Worm (Caenorhabditis elegans) whole organism, L2 larva: ENCODE results near the gene golg-4.

Experiments used
- C34F6.9 ChIP-seq: fragments of 150-350 bp; optimal IDR thresholded peaks from 2 replicates; lab custom pipeline; 2014; ENCODE audit warnings: missing biosample characterization, missing genetic modification characterization
- F13H6.1 ChIP-seq: sonication (generic microtip); optimal IDR thresholded peaks from 2 replicates; lab custom pipeline; 2016; ENCODE audit warnings: missing genetic modification characterization, missing compliant biosample characterization
- R02D3.7 ChIP-seq: fragments of 150-350 bp; optimal IDR thresholded peaks from 2 replicates; lab custom pipeline; 2014; ENCODE audit warnings: missing biosample characterization, missing genetic modification characterization
- Y55F3AM.14 ChIP-seq: fragments of 200-800 bp; sonication (Bioruptor generic); optimal IDR thresholded peaks from 2 replicates; lab custom pipeline; 2018; ENCODE audit warnings: mild to moderate bottlenecking, missing genetic modification characterization, missing compliant biosample characterization
- alr-1 ChIP-seq: fragments of 150-350 bp; optimal IDR thresholded peaks from 2 replicates; lab custom pipeline; 2014; ENCODE audit warnings: missing biosample characterization, missing genetic modification characterization
- ama-1 ChIP-seq: fragments of 150-350 bp; optimal IDR thresholded peaks from 2 replicates; lab custom pipeline; 2018; ENCODE audit warnings: inconsistent platforms
- blmp-1 ChIP-seq: sonication (generic microtip); optimal IDR thresholded peaks from 2 replicates; lab custom pipeline; 2017; ENCODE audit warnings: missing genetic modification characterization, mild to moderate bottlenecking, missing compliant biosample characterization, antibody characterized with exemption, moderate library complexity; ENCODE audit not compliant: insufficient read depth
- ceh-16 ChIP-seq: fragments of 150-350 bp; optimal IDR thresholded peaks from 2 replicates; lab custom pipeline; 2014; ENCODE audit warnings: missing biosample characterization, missing genetic modification characterization
- ceh-82 ChIP-seq: fragments of 150-350 bp; optimal IDR thresholded peaks from 2 replicates; lab custom pipeline; 2014; ENCODE audit warnings: missing biosample characterization, missing genetic modification characterization
- crh-2 ChIP-seq: sonication (generic microtip); optimal IDR thresholded peaks from 2 replicates; lab custom pipeline; 2017; ENCODE audit warnings: missing biosample characterization, missing genetic modification characterization
- egl-27 ChIP-seq: sonication (generic microtip); optimal IDR thresholded peaks from 3 replicates; lab custom pipeline; 2017; ENCODE audit warnings: missing biosample characterization, missing genetic modification reagents, missing genetic modification characterization
- elt-3 ChIP-seq: sonication (generic microtip); optimal IDR thresholded peaks from 2 replicates; lab custom pipeline; 2017; ENCODE audit warnings: missing biosample characterization, missing genetic modification characterization
- fos-1 ChIP-seq: fragments of 150-350 bp; optimal IDR thresholded peaks from 2 replicates; lab custom pipeline; 2014; ENCODE audit warnings: missing biosample characterization, missing genetic modification characterization
- gmeb-1 ChIP-seq: fragments of 150-350 bp; optimal IDR thresholded peaks from 2 replicates; lab custom pipeline; 2014; ENCODE audit warnings: missing biosample characterization, missing genetic modification characterization
- lin-11 ChIP-seq: fragments of 150-350 bp; sonication (generic microtip); optimal IDR thresholded peaks from 2 replicates; lab custom pipeline; 2014; ENCODE audit warnings: missing biosample characterization, missing genetic modification characterization, inconsistent platforms, mixed read lengths
- lin-13 ChIP-seq: fragments of 150-350 bp; optimal IDR thresholded peaks from 2 replicates; lab custom pipeline; 2014; ENCODE audit warnings: missing biosample characterization, missing genetic modification reagents, missing genetic modification characterization
- lsy-2 ChIP-seq, 2 experiments: fragments of 150-350 bp in 1 of 2; sonication (generic microtip) in 1 of 2; optimal IDR thresholded peaks; 2 replicates each; lab custom pipeline; 2014 to 2017; ENCODE audit warnings: missing biosample characterization in 2 of 2, missing genetic modification characterization in 2 of 2
- mab-5 ChIP-seq: fragments of 150-350 bp; optimal IDR thresholded peaks from 2 replicates; lab custom pipeline; 2014; ENCODE audit warnings: missing biosample characterization, missing genetic modification characterization
- mbf-1 ChIP-seq: sonication (generic microtip); optimal IDR thresholded peaks from 2 replicates; lab custom pipeline; 2017; ENCODE audit warnings: missing biosample characterization, missing genetic modification characterization
- nhr-10 ChIP-seq: sonication (generic microtip); optimal IDR thresholded peaks from 2 replicates; lab custom pipeline; 2017; ENCODE audit warnings: missing biosample characterization, missing genetic modification characterization
- nhr-11 ChIP-seq: fragments of 150-350 bp; optimal IDR thresholded peaks from 2 replicates; lab custom pipeline; 2014; ENCODE audit warnings: missing biosample characterization, missing genetic modification characterization
- nhr-129 ChIP-seq: fragments of 150-350 bp; optimal IDR thresholded peaks from 2 replicates; lab custom pipeline; 2014; ENCODE audit warnings: missing biosample characterization, missing genetic modification characterization
- nhr-21 ChIP-seq: fragments of 150-350 bp; optimal IDR thresholded peaks from 2 replicates; lab custom pipeline; 2014; ENCODE audit warnings: missing biosample characterization, missing genetic modification characterization
- nhr-23 ChIP-seq: fragments of 150-350 bp; optimal IDR thresholded peaks from 2 replicates; lab custom pipeline; 2014; ENCODE audit warnings: missing biosample characterization, missing genetic modification reagents, missing genetic modification characterization
- nhr-237 ChIP-seq: fragments of 150-350 bp; optimal IDR thresholded peaks from 2 replicates; lab custom pipeline; 2014; ENCODE audit warnings: missing biosample characterization, missing genetic modification characterization
- nhr-25 ChIP-seq: fragments of 150-350 bp; sonication (generic microtip); optimal IDR thresholded peaks from 3 replicates; lab custom pipeline; 2014; ENCODE audit warnings: missing biosample characterization, missing genetic modification characterization
- nhr-77 ChIP-seq: fragments of 150-350 bp; optimal IDR thresholded peaks from 2 replicates; lab custom pipeline; 2014; ENCODE audit warnings: missing biosample characterization, missing genetic modification characterization
- peb-1 ChIP-seq: fragments of 150-350 bp; optimal IDR thresholded peaks from 2 replicates; lab custom pipeline; 2014; ENCODE audit warnings: missing biosample characterization, missing genetic modification characterization
- sem-4 ChIP-seq: fragments of 150-350 bp; optimal IDR thresholded peaks from 2 replicates; lab custom pipeline; 2014; ENCODE audit warnings: missing biosample characterization, missing genetic modification reagents, missing genetic modification characterization
- skn-1 ChIP-seq: sonication (generic microtip); optimal IDR thresholded peaks from 2 replicates; lab custom pipeline; 2017; ENCODE audit warnings: missing biosample characterization, missing genetic modification characterization
- sma-9 ChIP-seq, 2 experiments: fragments of 150-350 bp in 1 of 2; sonication (generic microtip) in 1 of 2; optimal IDR thresholded peaks; 2 replicates each; lab custom pipeline; 2014 to 2016; ENCODE audit warnings: missing genetic modification characterization in 2 of 2, mild to moderate bottlenecking in 1 of 2, missing biosample characterization in 1 of 2, missing compliant biosample characterization in 1 of 2, missing genetic modification reagents in 1 of 2, moderate library complexity in 1 of 2
- snpc-4 ChIP-seq: fragments of 150-350 bp; optimal IDR thresholded peaks from 2 replicates; lab custom pipeline; 2014; ENCODE audit warnings: missing biosample characterization, missing genetic modification characterization
- unc-39 ChIP-seq: fragments of 150-350 bp; optimal IDR thresholded peaks from 2 replicates; lab custom pipeline; 2014; ENCODE audit warnings: missing biosample characterization, missing genetic modification characterization
- unc-55 ChIP-seq: fragments of 150-350 bp; sonication (generic microtip); optimal IDR thresholded peaks from 3 replicates; lab custom pipeline; 2014; ENCODE audit warnings: missing biosample characterization, missing genetic modification reagents, missing genetic modification characterization
- unc-62 ChIP-seq: fragments of 150-350 bp; optimal IDR thresholded peaks from 2 replicates; lab custom pipeline; 2014; ENCODE audit warnings: missing biosample characterization, missing genetic modification reagents, missing genetic modification characterization
- zag-1 ChIP-seq: fragments of 150-350 bp; optimal IDR thresholded peaks from 2 replicates; lab custom pipeline; 2014; ENCODE audit warnings: missing biosample characterization, missing genetic modification characterization
- ztf-1 ChIP-seq: fragments of 200-800 bp; sonication (Bioruptor generic); conservative IDR thresholded peaks from 2 replicates; pipeline ENCODE4 v1.3.6; 2022; ENCODE audit warnings: missing genetic modification characterization, missing compliant biosample characterization
- ztf-4 ChIP-seq: fragments of 150-350 bp; optimal IDR thresholded peaks from 2 replicates; lab custom pipeline; 2014; ENCODE audit warnings: missing biosample characterization, missing genetic modification characterization

Gene golg-4

DNA sequence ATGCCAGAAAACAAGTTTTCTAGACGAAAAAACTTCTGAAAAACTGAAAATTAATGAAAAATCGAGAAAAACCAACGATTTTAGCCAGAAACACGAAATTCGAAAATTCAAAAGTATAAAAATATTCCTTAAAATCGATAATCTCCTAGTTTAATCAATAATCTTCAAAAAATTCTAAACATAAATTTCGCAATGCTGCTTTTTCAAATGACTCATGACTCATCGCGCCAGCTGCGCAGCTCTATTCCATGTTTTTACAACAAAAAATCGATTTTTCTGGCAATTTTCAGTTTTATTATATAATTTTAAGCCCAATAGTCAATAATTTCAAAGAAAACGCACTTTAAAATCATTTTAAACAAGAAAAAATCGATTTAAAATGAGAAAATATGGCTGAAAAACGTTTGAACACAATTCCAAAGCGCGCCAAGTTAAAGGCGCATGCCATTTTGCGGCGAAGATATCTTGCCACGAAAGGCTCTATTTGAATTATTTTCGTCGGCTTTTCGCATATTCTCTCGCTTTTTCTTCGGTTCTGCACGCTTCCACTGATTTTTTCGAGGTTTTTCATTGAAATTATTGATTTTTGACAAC, 9.4 kb upstream of the golg-4 start, which contains the start of gene cri-3 (continued):
- TF ChIP-seq elt-3 (tag; lab: Kevin White, UChicago) (no peak), fos-1 (no peak)

DNA sequence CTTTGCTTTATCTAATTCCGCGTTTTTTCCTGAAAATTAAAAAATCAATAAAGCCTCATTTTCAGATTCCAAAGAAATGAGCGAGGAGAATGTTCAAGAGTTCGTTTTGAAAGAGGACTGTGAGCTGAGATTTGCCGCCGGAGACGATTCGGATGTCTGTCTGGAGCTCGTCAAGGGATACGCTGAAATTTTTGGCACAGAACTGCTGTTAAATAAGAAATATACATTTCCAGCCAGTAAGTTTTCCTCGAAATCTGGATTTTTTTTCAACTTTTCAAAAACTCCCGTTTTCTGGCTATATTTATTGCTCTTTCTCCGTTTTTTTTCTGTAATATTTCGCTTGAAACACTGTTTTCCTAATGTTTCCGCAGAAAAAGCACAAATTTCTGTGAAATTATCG, 7.7 kb upstream of the golg-4 start, which contains the start of gene clpf-1:
TSS of gene clpf-1 (plus strand) at position 66 of the 400 bp plus-strand sequence.
- no peak for TF ChIP-seq unc-39 (tag; lab: Kevin White, UChicago)
- no peak for TF ChIP-seq mab-5 (tag; lab: Kevin White, UChicago)
- peak; percentile 7 for TF ChIP-seq ztf-4 (tag; lab: Kevin White, UChicago)
- no peak for TF ChIP-seq Y55F3AM.14 (GFP tag; lab: Kevin White, UChicago)
- TF ChIP-seq nhr-11 (tag; lab: Kevin White, UChicago), result no peak
- no peak for TF ChIP-seq fos-1
- TF ChIP-seq lin-13, result peak; percentile 21
- TF ChIP-seq nhr-77 (tag; lab: Kevin White, UChicago), result no peak
- TF ChIP-seq R02D3.7 (tag; lab: Kevin White, UChicago), result no peak
- TF ChIP-seq blmp-1 (tag; lab: Kevin White, UChicago), result no peak
- TF ChIP-seq nhr-237 (tag; lab: Kevin White, UChicago), result no peak
- no peak for TF ChIP-seq zag-1 (tag; lab: Kevin White, UChicago)
- TF ChIP-seq nhr-25 (tag; lab: Kevin White, UChicago), result no peak
- TF ChIP-seq peb-1 (tag; lab: Kevin White, UChicago), result no peak

DNA sequence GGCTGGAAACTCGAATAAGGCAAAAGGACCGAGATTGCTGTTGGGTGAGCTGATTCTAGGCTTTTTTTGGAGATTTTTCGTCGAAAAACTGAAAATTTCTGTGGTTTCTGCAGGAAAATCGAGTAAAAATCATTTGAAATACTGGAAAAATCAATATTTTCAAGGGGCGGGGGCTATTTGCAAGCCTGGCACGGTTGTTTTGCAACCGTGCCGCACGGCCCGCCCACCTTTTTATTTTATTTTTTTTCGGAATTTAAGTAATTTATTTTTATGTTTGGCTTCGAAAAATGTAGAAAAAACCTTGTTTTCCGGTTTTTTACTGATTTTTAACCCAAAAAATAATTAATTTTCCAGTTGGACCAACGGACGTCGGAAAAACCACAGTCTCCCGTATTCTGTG, 6.9 kb upstream of the golg-4 start:
- TF ChIP-seq ceh-16 (no peak), unc-39 (tag; lab: Kevin White, UChicago) (no peak), mab-5 (tag; lab: Kevin White, UChicago) (no peak), skn-1 (tag; lab: Kevin White, UChicago) (no peak), unc-55 (GFP tag; lab: Kevin White, UChicago) (peak; percentile 31)

DNA sequence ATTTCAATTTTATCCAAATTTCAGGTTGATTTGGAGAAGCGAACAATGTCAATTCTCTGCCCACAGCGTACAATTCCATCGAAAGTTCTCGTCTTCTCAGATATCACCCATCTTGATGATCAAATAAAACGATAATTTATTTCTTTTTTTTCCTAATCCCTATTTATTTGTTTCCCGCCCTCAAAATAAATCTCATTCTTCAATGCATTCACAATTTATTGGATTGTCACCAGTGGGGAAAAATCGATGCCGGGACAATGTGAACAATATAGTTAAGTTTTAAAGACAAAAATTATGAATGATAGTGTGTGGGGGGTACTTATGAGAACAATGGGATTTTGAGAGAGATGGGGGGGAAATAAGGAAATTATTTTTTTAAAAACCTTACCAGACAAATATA, 4.9 kb upstream of the golg-4 start:
- TF ChIP-seq blmp-1 (tag; lab: Kevin White, UChicago) (no peak), nhr-237 (tag; lab: Kevin White, UChicago) (no peak), nhr-23 (tag; lab: Kevin White, UChicago) (no peak), unc-62 (GFP tag; lab: Kevin White, UChicago) (no peak)

- peak; percentile 51 for TF ChIP-seq nhr-129 (tag; lab: Kevin White, UChicago)
- TF ChIP-seq unc-55 (GFP tag; lab: Kevin White, UChicago), result peak; percentile 71
- no peak for TF ChIP-seq zag-1 (tag; lab: Kevin White, UChicago)
- TF ChIP-seq mab-5 (tag; lab: Kevin White, UChicago), result no peak
- TF ChIP-seq R02D3.7 (tag; lab: Kevin White, UChicago), result peak; percentile 80
- TF ChIP-seq unc-39 (tag; lab: Kevin White, UChicago), result no peak
- peak in 1 of 2 experiments; percentile 73 for TF ChIP-seq lsy-2 (tag; optimal IDR thresholded peaks at IDR 0.05; lab: Kevin White, UChicago)
- peak; percentile 10 for TF ChIP-seq lin-13
- no peak for TF ChIP-seq nhr-21 (tag; lab: Kevin White, UChicago)
- no peak for TF ChIP-seq alr-1 (tag; lab: Kevin White, UChicago)
- TF ChIP-seq lin-11 (tag; lab: Kevin White, UChicago), result peak; percentile 23
- TF ChIP-seq C34F6.9 (tag; lab: Kevin White, UChicago), result peak; percentile 60
- TF ChIP-seq nhr-25 (tag; lab: Kevin White, UChicago), result peak; percentile 32
- no peak for TF ChIP-seq sma-9 (GFP tag; optimal IDR thresholded peaks at IDR 0.05; lab: Kevin White, UChicago)
- no peak for TF ChIP-seq sma-9 (tag; optimal IDR thresholded peaks at IDR 0.05; lab: Kevin White, UChicago)
- TF ChIP-seq gmeb-1 (tag; lab: Kevin White, UChicago), result peak; percentile 52
- TF ChIP-seq ztf-1 (GFP tag; lab: Robert Waterston, UW), result no peak
- TF ChIP-seq sem-4 (tag; lab: Kevin White, UChicago), result no peak
- TF ChIP-seq crh-2, result peak; percentile 91
- TF ChIP-seq fos-1, result peak; percentile 62
- TF ChIP-seq egl-27 (tag; lab: Kevin White, UChicago), result no peak
- TF ChIP-seq F13H6.1, result peak; percentile 26
- no peak for TF ChIP-seq Y55F3AM.14 (GFP tag; lab: Kevin White, UChicago)
- TF ChIP-seq mbf-1 (tag; lab: Kevin White, UChicago), result no peak
- no peak for TF ChIP-seq ceh-16
- TF ChIP-seq ama-1 (lab: Kevin White, UChicago), result peak; percentile 11
- TF ChIP-seq snpc-4 (tag; lab: Kevin White, UChicago), result no peak
- no peak for TF ChIP-seq ceh-82 (tag; lab: Kevin White, UChicago)
- TF ChIP-seq nhr-10 (tag; lab: Kevin White, UChicago), result no peak
- TF ChIP-seq skn-1 (tag; lab: Kevin White, UChicago), result no peak
- no peak for TF ChIP-seq unc-62 (GFP tag; lab: Kevin White, UChicago)
- no peak for TF ChIP-seq blmp-1 (tag; lab: Kevin White, UChicago)
- TF ChIP-seq, all 48 proteins: peak for 13
Observed at ce11 chrIII:3404354-3404913, 934 bp upstream of the golg-4 start, which contains the start of the genes npp-9 and F59A2.5. npp-9 (minus strand) TSS chrIII:3404479. F59A2.5 (plus strand) TSS chrIII:3404863.
